Worm (Caenorhabditis elegans) whole organism, L4/young adult: ENCODE data around the gene F11D5.1.

Experiments
- W03F9.2 ChIP-seq: fragments of 150-350 bp; optimal IDR thresholded peaks from 2 replicates; lab custom pipeline; 2014; ENCODE audit warnings: missing biosample characterization, missing genetic modification characterization
- dao-5 ChIP-seq: sonication (generic microtip); optimal IDR thresholded peaks from 2 replicates; lab custom pipeline; 2016; ENCODE audit warnings: missing genotype, missing genetic modification characterization, moderate library complexity, missing compliant biosample characterization
- him-1 ChIP-seq: sonication (generic microtip); optimal IDR thresholded peaks from 2 replicates; lab custom pipeline; 2016; ENCODE audit warnings: missing genotype, missing genetic modification reagents, missing genetic modification characterization, missing compliant biosample characterization

- TF ChIP-seq W03F9.2 (tag; lab: Kevin White, UChicago) (no peak), dao-5 (tag; lab: Kevin White, UChicago) (no peak), him-1 (no peak)
Observed at ce11 chrX:3326175-3326574, 6.7 kb upstream of the F11D5.1 start, which contains the start of gene F11D5.6.
